Worm (Caenorhabditis elegans) whole organism, L2 larva: Measurements from ENCODE around the gene ZC204.6.

ENCODE experiments used
- F13H6.1 ChIP-seq: sonication (generic microtip); optimal IDR thresholded peaks from 2 replicates; lab custom pipeline; 2016; ENCODE audit warnings: missing genetic modification characterization, missing compliant biosample characterization
- fos-1 ChIP-seq: fragments of 150-350 bp; optimal IDR thresholded peaks from 2 replicates; lab custom pipeline; 2014; ENCODE audit warnings: missing biosample characterization, missing genetic modification characterization
- lin-13 ChIP-seq: fragments of 150-350 bp; optimal IDR thresholded peaks from 2 replicates; lab custom pipeline; 2014; ENCODE audit warnings: missing biosample characterization, missing genetic modification reagents, missing genetic modification characterization
- nhr-11 ChIP-seq: fragments of 150-350 bp; optimal IDR thresholded peaks from 2 replicates; lab custom pipeline; 2014; ENCODE audit warnings: missing biosample characterization, missing genetic modification characterization
- nhr-12 ChIP-seq: fragments of 150-350 bp; optimal IDR thresholded peaks from 2 replicates; lab custom pipeline; 2014; ENCODE audit warnings: missing biosample characterization, missing genetic modification characterization
- nhr-25 ChIP-seq: fragments of 150-350 bp; sonication (generic microtip); optimal IDR thresholded peaks from 3 replicates; lab custom pipeline; 2014; ENCODE audit warnings: missing biosample characterization, missing genetic modification characterization
- nhr-6 ChIP-seq: fragments of 150-350 bp; optimal IDR thresholded peaks from 2 replicates; lab custom pipeline; 2014; ENCODE audit warnings: missing biosample characterization, missing genetic modification characterization
- nhr-77 ChIP-seq: fragments of 150-350 bp; optimal IDR thresholded peaks from 2 replicates; lab custom pipeline; 2014; ENCODE audit warnings: missing biosample characterization, missing genetic modification characterization
- skn-1 ChIP-seq: sonication (generic microtip); optimal IDR thresholded peaks from 2 replicates; lab custom pipeline; 2017; ENCODE audit warnings: missing biosample characterization, missing genetic modification characterization
- unc-39 ChIP-seq: fragments of 150-350 bp; optimal IDR thresholded peaks from 2 replicates; lab custom pipeline; 2014; ENCODE audit warnings: missing biosample characterization, missing genetic modification characterization
- ztf-11 ChIP-seq: sonication (generic microtip); optimal IDR thresholded peaks from 2 replicates; lab custom pipeline; 2017; ENCODE audit warnings: missing biosample characterization, missing genetic modification characterization
- ztf-4 ChIP-seq: fragments of 150-350 bp; optimal IDR thresholded peaks from 2 replicates; lab custom pipeline; 2014; ENCODE audit warnings: missing biosample characterization, missing genetic modification characterization

DNA sequence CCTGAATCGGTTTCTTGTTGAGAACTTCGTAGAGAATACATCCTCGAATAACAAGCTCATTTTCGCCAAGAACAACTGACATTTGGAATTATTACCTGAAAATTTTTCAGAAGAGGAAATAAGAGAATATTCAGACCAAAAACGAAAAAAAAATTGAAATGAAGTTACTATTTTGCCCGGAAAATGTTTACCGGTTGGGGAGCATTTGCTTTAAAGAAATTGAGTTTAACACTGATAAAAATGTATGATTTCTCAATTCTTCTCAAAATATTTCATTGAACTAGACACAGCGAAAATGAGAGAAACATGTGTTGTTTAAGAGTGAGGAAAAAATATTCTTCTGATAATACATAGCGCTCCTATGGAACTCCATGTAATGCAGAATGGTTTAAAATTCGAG lies 28.2 kb downstream of the ZC204.6 start, which contains the start of gene fbxa-165:
- no peak for TF ChIP-seq nhr-12 (tag; lab: Kevin White, UChicago)
- TF ChIP-seq unc-39 (tag; lab: Kevin White, UChicago), result no peak
- TF ChIP-seq F13H6.1 (tag; lab: Kevin White, UChicago), result no peak
- no peak for TF ChIP-seq skn-1 (tag; lab: Kevin White, UChicago)
- TF ChIP-seq nhr-77 (tag; lab: Kevin White, UChicago), result no peak
- TF ChIP-seq nhr-6, result no peak
- no peak for TF ChIP-seq nhr-11 (tag; lab: Kevin White, UChicago)
- TF ChIP-seq fos-1, result no peak
- TF ChIP-seq nhr-25, result no peak
- no peak for TF ChIP-seq ztf-4 (tag; lab: Kevin White, UChicago)
- TF ChIP-seq lin-13 (GFP tag; lab: Kevin White, UChicago), result no peak
- no peak for TF ChIP-seq ztf-11 (tag; lab: Kevin White, UChicago)
